Worm (Caenorhabditis elegans): ENCODE data around the gene T16H12.13.

The T16H12.13 gene

DNA sequence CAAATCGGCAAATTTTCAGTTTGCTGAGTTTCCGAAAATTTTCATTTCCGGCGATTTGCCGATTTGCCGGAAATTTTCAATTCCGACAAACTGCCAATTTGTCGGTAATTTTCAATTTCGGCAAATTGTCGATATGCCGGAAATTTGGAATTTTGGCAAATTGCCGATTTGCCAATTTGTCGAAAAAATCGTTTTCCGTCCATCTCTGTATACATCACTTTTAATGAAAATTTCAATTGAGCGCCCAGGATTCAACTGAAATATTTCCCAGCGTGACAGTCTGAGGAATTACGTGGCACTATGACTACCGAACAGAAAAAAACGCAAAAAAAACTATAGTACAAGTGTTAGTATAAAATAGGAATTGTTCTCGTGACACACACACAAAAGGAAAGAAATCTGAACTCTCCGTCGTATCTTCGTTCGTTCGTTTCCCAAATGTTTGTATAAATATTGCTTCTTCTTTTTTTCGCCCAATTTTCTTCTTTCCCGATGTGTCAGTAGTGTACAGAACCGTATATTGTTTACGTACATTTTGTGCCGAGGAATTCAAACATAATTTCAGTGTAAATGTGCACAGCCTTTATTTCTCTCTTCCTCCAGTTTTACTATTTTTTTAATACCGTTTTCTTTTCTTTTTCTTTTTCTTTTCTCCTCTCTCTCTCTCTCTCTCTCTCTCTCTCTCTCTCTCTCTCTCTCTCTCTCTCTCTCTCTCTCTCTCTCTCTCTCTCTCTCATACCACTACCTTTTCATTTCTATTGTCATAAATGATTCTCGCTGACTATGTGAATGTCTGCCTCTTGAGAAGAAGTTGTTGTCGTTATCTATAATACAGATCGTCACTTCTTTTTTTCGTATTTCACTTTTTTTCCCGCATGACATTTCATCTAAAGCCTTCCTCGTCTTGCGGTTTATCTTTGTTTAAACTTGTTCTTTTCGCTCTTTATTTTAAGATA lies 47.6 kb downstream of the T16H12.13 start (continued):
- TF ChIP-seq tbx-2 (tag; optimal IDR thresholded peaks at IDR 0.05), result no peak
- TF ChIP-seq pax-3 (tag; optimal IDR thresholded peaks at IDR 0.05), result peak; percentile 20
- TF ChIP-seq unc-62 (GFP tag; optimal IDR thresholded peaks at IDR 0.05), result no peak
- no peak for TF ChIP-seq unc-30 (tag; optimal IDR thresholded peaks at IDR 0.05)
- no peak for TF ChIP-seq mdl-1 (tag; optimal IDR thresholded peaks at IDR 0.05)
- no peak for TF ChIP-seq isw-1 (GFP tag; IDR thresholded peaks at IDR 0.05)
- TF ChIP-seq sup-37 (GFP tag; optimal IDR thresholded peaks at IDR 0.05), result no peak
- TF ChIP-seq aha-1 (tag; optimal IDR thresholded peaks at IDR 0.05), result no peak
- TF ChIP-seq nhr-84 (tag; optimal IDR thresholded peaks at IDR 0.05), result no peak
- TF ChIP-seq ztf-4 (tag; optimal IDR thresholded peaks at IDR 0.05), result no peak
- no peak for TF ChIP-seq nhr-11 (tag; optimal IDR thresholded peaks at IDR 0.05)
- TF ChIP-seq xbp-1 (tag; optimal IDR thresholded peaks at IDR 0.05), result no peak
- TF ChIP-seq lin-13 (GFP tag; optimal IDR thresholded peaks at IDR 0.05), result no peak
- TF ChIP-seq dsc-1 (tag; optimal IDR thresholded peaks at IDR 0.05), result no peak
- TF ChIP-seq aly-2 (tag; optimal IDR thresholded peaks at IDR 0.05), result no peak
- peak in 1 of 2 experiments; percentile 60 for TF ChIP-seq lin-35 (GFP tag; optimal IDR thresholded peaks at IDR 0.05)
- TF ChIP-seq nhr-237 (tag; optimal IDR thresholded peaks at IDR 0.05), result no peak
- TF ChIP-seq fos-1 (tag; optimal IDR thresholded peaks at IDR 0.05), result no peak
- peak; percentile 45 for TF ChIP-seq nhr-19 (GFP tag; conservative IDR thresholded peaks at IDR 0.05)
- no peak for TF ChIP-seq nhr-20 (tag; optimal IDR thresholded peaks at IDR 0.05)
- TF ChIP-seq fkh-4 (tag; optimal IDR thresholded peaks at IDR 0.05; ENCODE audit: borderline replicate concordance), result no peak
- TF ChIP-seq unc-86 (tag; optimal IDR thresholded peaks at IDR 0.05), result no peak
- TF ChIP-seq ces-1 (GFP tag; optimal IDR thresholded peaks at IDR 0.05), result no peak
- no peak for TF ChIP-seq egl-13 (tag; optimal IDR thresholded peaks at IDR 0.05)
- no peak for TF ChIP-seq zip-4 (GFP tag; optimal IDR thresholded peaks at IDR 0.05)
- TF ChIP-seq nhr-12 (tag; optimal IDR thresholded peaks at IDR 0.05), result no peak
- no peak for TF ChIP-seq skn-1 (tag; optimal IDR thresholded peaks at IDR 0.05)
- no peak for TF ChIP-seq egl-27 (tag; optimal IDR thresholded peaks at IDR 0.05)
- no peak for TF ChIP-seq C16A3.4 (tag; optimal IDR thresholded peaks at IDR 0.05)
- peak; percentile 65 for TF ChIP-seq lin-14 (GFP tag; optimal IDR thresholded peaks at IDR 0.05)
- TF ChIP-seq lir-3 (tag; optimal IDR thresholded peaks at IDR 0.05; ENCODE audit: poor library complexity), result no peak
- TF ChIP-seq F16B12.6 (tag; optimal IDR thresholded peaks at IDR 0.05), result no peak
- TF ChIP-seq sptf-1 (tag; optimal IDR thresholded peaks at IDR 0.05), result no peak
- no peak for TF ChIP-seq nhr-28 (tag; optimal IDR thresholded peaks at IDR 0.05)
- TF ChIP-seq mep-1 (tag; optimal IDR thresholded peaks at IDR 0.05), result peak; percentile 20
- no peak for TF ChIP-seq ets-5 (GFP tag; IDR thresholded peaks at IDR 0.05)
- TF ChIP-seq ceh-63 (GFP tag; optimal IDR thresholded peaks at IDR 0.05), result no peak
- TF ChIP-seq ceh-88 (GFP tag; IDR thresholded peaks at IDR 0.05), result no peak
- TF ChIP-seq nhr-85 (tag), result peak; percentile 70
- TF ChIP-seq fkh-8 (tag; optimal IDR thresholded peaks at IDR 0.05), result no peak
- TF ChIP-seq zag-1 (tag; optimal IDR thresholded peaks at IDR 0.05), result no peak
- no peak for TF ChIP-seq snpc-4 (tag; optimal IDR thresholded peaks at IDR 0.05)
- TF ChIP-seq pqm-1 (tag; optimal IDR thresholded peaks at IDR 0.05), result no peak
- TF ChIP-seq mef-2 (tag; optimal IDR thresholded peaks at IDR 0.05), result no peak
- TF ChIP-seq C34B4.2 (tag; optimal IDR thresholded peaks at IDR 0.05), result no peak
- TF ChIP-seq unc-130 (tag; optimal IDR thresholded peaks at IDR 0.05), result no peak
- no peak for TF ChIP-seq hpl-2 (GFP tag; optimal IDR thresholded peaks at IDR 0.05)
- TF ChIP-seq Y116A8C.19 (tag; optimal IDR thresholded peaks at IDR 0.05; ENCODE audit: borderline replicate concordance), result no peak
- TF ChIP-seq nhr-76 (tag; optimal IDR thresholded peaks at IDR 0.05), result no peak
- TF ChIP-seq ama-1 (optimal IDR thresholded peaks at IDR 0.05), result no peak
- TF ChIP-seq elt-2 (tag; optimal IDR thresholded peaks at IDR 0.05), result peak; percentile 57
- TF ChIP-seq nhr-90 (tag; optimal IDR thresholded peaks at IDR 0.05; ENCODE audit: poor library complexity), result no peak
- no peak for TF ChIP-seq nhr-71 (tag; optimal IDR thresholded peaks at IDR 0.05)
